Worm (Caenorhabditis elegans) whole organism, L2 larva: Measurements from ENCODE around the gene W10C4.1.

Source experiments
- C34F6.9 ChIP-seq: fragments of 150-350 bp; optimal IDR thresholded peaks from 2 replicates; lab custom pipeline; 2014; ENCODE audit warnings: missing biosample characterization, missing genetic modification characterization
- F13H6.1 ChIP-seq: sonication (generic microtip); optimal IDR thresholded peaks from 2 replicates; lab custom pipeline; 2016; ENCODE audit warnings: missing genetic modification characterization, missing compliant biosample characterization
- R02D3.7 ChIP-seq: fragments of 150-350 bp; optimal IDR thresholded peaks from 2 replicates; lab custom pipeline; 2014; ENCODE audit warnings: missing biosample characterization, missing genetic modification characterization
- Y55F3AM.14 ChIP-seq: fragments of 200-800 bp; sonication (Bioruptor generic); optimal IDR thresholded peaks from 2 replicates; lab custom pipeline; 2018; ENCODE audit warnings: mild to moderate bottlenecking, missing genetic modification characterization, missing compliant biosample characterization
- alr-1 ChIP-seq: fragments of 150-350 bp; optimal IDR thresholded peaks from 2 replicates; lab custom pipeline; 2014; ENCODE audit warnings: missing biosample characterization, missing genetic modification characterization
- aly-2 ChIP-seq: fragments of 150-350 bp; optimal IDR thresholded peaks from 2 replicates; lab custom pipeline; 2014; ENCODE audit warnings: missing biosample characterization, missing genetic modification characterization
- blmp-1 ChIP-seq: sonication (generic microtip); optimal IDR thresholded peaks from 2 replicates; lab custom pipeline; 2017; ENCODE audit warnings: missing genetic modification characterization, mild to moderate bottlenecking, missing compliant biosample characterization, antibody characterized with exemption, moderate library complexity; ENCODE audit not compliant: insufficient read depth
- ceh-16 ChIP-seq: fragments of 150-350 bp; optimal IDR thresholded peaks from 2 replicates; lab custom pipeline; 2014; ENCODE audit warnings: missing biosample characterization, missing genetic modification characterization
- ceh-82 ChIP-seq: fragments of 150-350 bp; optimal IDR thresholded peaks from 2 replicates; lab custom pipeline; 2014; ENCODE audit warnings: missing biosample characterization, missing genetic modification characterization
- crh-2 ChIP-seq: sonication (generic microtip); optimal IDR thresholded peaks from 2 replicates; lab custom pipeline; 2017; ENCODE audit warnings: missing biosample characterization, missing genetic modification characterization
- egl-27 ChIP-seq: sonication (generic microtip); optimal IDR thresholded peaks from 3 replicates; lab custom pipeline; 2017; ENCODE audit warnings: missing biosample characterization, missing genetic modification reagents, missing genetic modification characterization
- elt-3 ChIP-seq: sonication (generic microtip); optimal IDR thresholded peaks from 2 replicates; lab custom pipeline; 2017; ENCODE audit warnings: missing biosample characterization, missing genetic modification characterization
- fos-1 ChIP-seq: fragments of 150-350 bp; optimal IDR thresholded peaks from 2 replicates; lab custom pipeline; 2014; ENCODE audit warnings: missing biosample characterization, missing genetic modification characterization
- gmeb-1 ChIP-seq: fragments of 150-350 bp; optimal IDR thresholded peaks from 2 replicates; lab custom pipeline; 2014; ENCODE audit warnings: missing biosample characterization, missing genetic modification characterization
- lin-13 ChIP-seq: fragments of 150-350 bp; optimal IDR thresholded peaks from 2 replicates; lab custom pipeline; 2014; ENCODE audit warnings: missing biosample characterization, missing genetic modification reagents, missing genetic modification characterization
- lin-39 ChIP-seq: fragments of 150-350 bp; optimal IDR thresholded peaks from 2 replicates; lab custom pipeline; 2014; ENCODE audit warnings: missing biosample characterization, missing genetic modification reagents, missing genetic modification characterization
- mab-5 ChIP-seq: fragments of 150-350 bp; optimal IDR thresholded peaks from 2 replicates; lab custom pipeline; 2014; ENCODE audit warnings: missing biosample characterization, missing genetic modification characterization
- mbf-1 ChIP-seq: sonication (generic microtip); optimal IDR thresholded peaks from 2 replicates; lab custom pipeline; 2017; ENCODE audit warnings: missing biosample characterization, missing genetic modification characterization
- mdl-1 ChIP-seq, 2 experiments: fragments of 150-350 bp in 1 of 2; sonication (generic microtip) in 1 of 2; optimal IDR thresholded peaks; 2 replicates each; lab custom pipeline; 2017; ENCODE audit warnings: missing biosample characterization in 2 of 2, missing genetic modification characterization in 2 of 2
- nhr-10 ChIP-seq: sonication (generic microtip); optimal IDR thresholded peaks from 2 replicates; lab custom pipeline; 2017; ENCODE audit warnings: missing biosample characterization, missing genetic modification characterization
- nhr-11 ChIP-seq: fragments of 150-350 bp; optimal IDR thresholded peaks from 2 replicates; lab custom pipeline; 2014; ENCODE audit warnings: missing biosample characterization, missing genetic modification characterization
- nhr-12 ChIP-seq: fragments of 150-350 bp; optimal IDR thresholded peaks from 2 replicates; lab custom pipeline; 2014; ENCODE audit warnings: missing biosample characterization, missing genetic modification characterization
- nhr-129 ChIP-seq: fragments of 150-350 bp; optimal IDR thresholded peaks from 2 replicates; lab custom pipeline; 2014; ENCODE audit warnings: missing biosample characterization, missing genetic modification characterization
- nhr-23 ChIP-seq: fragments of 150-350 bp; optimal IDR thresholded peaks from 2 replicates; lab custom pipeline; 2014; ENCODE audit warnings: missing biosample characterization, missing genetic modification reagents, missing genetic modification characterization
- nhr-237 ChIP-seq: fragments of 150-350 bp; optimal IDR thresholded peaks from 2 replicates; lab custom pipeline; 2014; ENCODE audit warnings: missing biosample characterization, missing genetic modification characterization
- nhr-6 ChIP-seq: fragments of 150-350 bp; optimal IDR thresholded peaks from 2 replicates; lab custom pipeline; 2014; ENCODE audit warnings: missing biosample characterization, missing genetic modification characterization
- skn-1 ChIP-seq: sonication (generic microtip); optimal IDR thresholded peaks from 2 replicates; lab custom pipeline; 2017; ENCODE audit warnings: missing biosample characterization, missing genetic modification characterization
- sma-3 ChIP-seq: sonication (generic microtip); optimal IDR thresholded peaks from 2 replicates; lab custom pipeline; 2016; ENCODE audit warnings: missing genetic modification reagents, missing genetic modification characterization, missing compliant biosample characterization
- sma-9 ChIP-seq, 2 experiments: fragments of 150-350 bp in 1 of 2; sonication (generic microtip) in 1 of 2; optimal IDR thresholded peaks; 2 replicates each; lab custom pipeline; 2014 to 2016; ENCODE audit warnings: missing genetic modification characterization in 2 of 2, mild to moderate bottlenecking in 1 of 2, missing biosample characterization in 1 of 2, missing compliant biosample characterization in 1 of 2, missing genetic modification reagents in 1 of 2, moderate library complexity in 1 of 2
- unc-39 ChIP-seq: fragments of 150-350 bp; optimal IDR thresholded peaks from 2 replicates; lab custom pipeline; 2014; ENCODE audit warnings: missing biosample characterization, missing genetic modification characterization
- unc-62 ChIP-seq: fragments of 150-350 bp; optimal IDR thresholded peaks from 2 replicates; lab custom pipeline; 2014; ENCODE audit warnings: missing biosample characterization, missing genetic modification reagents, missing genetic modification characterization
- zag-1 ChIP-seq: fragments of 150-350 bp; optimal IDR thresholded peaks from 2 replicates; lab custom pipeline; 2014; ENCODE audit warnings: missing biosample characterization, missing genetic modification characterization
- ztf-1 ChIP-seq: fragments of 200-800 bp; sonication (Bioruptor generic); conservative IDR thresholded peaks from 2 replicates; pipeline ENCODE4 v1.3.6; 2022; ENCODE audit warnings: missing genetic modification characterization, missing compliant biosample characterization
- ztf-11 ChIP-seq: sonication (generic microtip); optimal IDR thresholded peaks from 2 replicates; lab custom pipeline; 2017; ENCODE audit warnings: missing biosample characterization, missing genetic modification characterization
- ztf-4 ChIP-seq: fragments of 150-350 bp; optimal IDR thresholded peaks from 2 replicates; lab custom pipeline; 2014; ENCODE audit warnings: missing biosample characterization, missing genetic modification characterization

Gene W10C4.1

DNA sequence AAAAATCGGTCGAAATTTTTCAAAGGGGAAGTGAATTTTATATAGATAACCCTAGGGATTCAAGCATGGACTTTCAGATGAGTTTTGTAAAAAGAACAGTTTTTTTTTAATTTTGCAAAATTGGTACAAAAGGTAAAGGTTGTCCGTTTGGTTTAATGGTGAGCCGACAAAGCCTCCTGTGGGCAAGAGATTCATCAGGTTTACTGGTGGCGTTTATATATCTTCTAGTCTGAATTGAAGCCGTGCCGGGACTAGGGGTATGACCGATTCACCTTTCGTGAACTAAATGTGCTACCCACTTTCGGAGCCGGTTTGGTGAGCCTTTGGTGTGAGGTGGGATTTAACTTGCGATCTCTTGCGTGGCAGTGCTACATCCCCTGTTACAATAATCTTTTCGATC, 28.8 kb downstream of the W10C4.1 start:
- TF ChIP-seq egl-27 (tag; lab: Kevin White, UChicago) (no peak), nhr-237 (tag; lab: Kevin White, UChicago) (no peak), gmeb-1 (tag; lab: Kevin White, UChicago) (no peak), Y55F3AM.14 (no peak), ztf-4 (tag; lab: Kevin White, UChicago) (no peak), crh-2 (tag; lab: Kevin White, UChicago) (no peak), skn-1 (tag; lab: Kevin White, UChicago) (no peak), ztf-11 (tag; lab: Kevin White, UChicago) (no peak), aly-2 (tag; lab: Kevin White, UChicago) (no peak), mab-5 (no peak), fos-1 (tag; lab: Kevin White, UChicago) (no peak)

DNA sequence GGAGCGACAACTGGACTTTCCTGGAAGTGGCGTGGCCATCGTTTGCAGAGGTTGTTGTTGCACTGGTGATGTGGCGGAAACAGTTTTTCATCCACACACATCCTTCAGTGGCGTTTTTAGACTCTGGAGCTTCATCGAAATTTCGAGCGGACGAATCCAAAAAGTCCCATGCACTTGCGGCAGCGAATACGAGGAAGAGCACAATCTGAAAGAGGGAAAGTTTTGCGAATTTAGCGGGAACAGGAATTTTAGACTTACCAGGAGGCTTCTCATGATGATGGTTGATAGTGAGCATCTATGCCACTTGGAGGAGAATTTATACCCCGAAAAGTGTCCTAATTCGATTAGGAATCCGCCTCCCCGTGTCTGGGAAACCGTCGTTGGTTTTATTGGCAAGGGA, 29.2 kb downstream of the W10C4.1 start, which contains the start of gene F40G9.14:
Gene F40G9.14 (minus strand): TSS at position 101 of the 400 bp plus-strand sequence.
- TF ChIP-seq nhr-11 (tag; lab: Kevin White, UChicago) (no peak), gmeb-1 (tag; lab: Kevin White, UChicago) (no peak), unc-62 (no peak), sma-3 (no peak), mdl-1 (tag; optimal IDR thresholded peaks at IDR 0.05; lab: Kevin White, UChicago) (no peak), ztf-1 (no peak), C34F6.9 (tag; lab: Kevin White, UChicago) (no peak), mbf-1 (tag; lab: Kevin White, UChicago) (no peak), F13H6.1 (no peak), nhr-6 (tag; lab: Kevin White, UChicago) (no peak), crh-2 (tag; lab: Kevin White, UChicago) (no peak), zag-1 (tag; lab: Kevin White, UChicago) (no peak), lin-13 (GFP tag; lab: Kevin White, UChicago) (no peak), ztf-4 (tag; lab: Kevin White, UChicago) (no peak), nhr-12 (tag; lab: Kevin White, UChicago) (no peak), ztf-11 (tag; lab: Kevin White, UChicago) (no peak)

DNA sequence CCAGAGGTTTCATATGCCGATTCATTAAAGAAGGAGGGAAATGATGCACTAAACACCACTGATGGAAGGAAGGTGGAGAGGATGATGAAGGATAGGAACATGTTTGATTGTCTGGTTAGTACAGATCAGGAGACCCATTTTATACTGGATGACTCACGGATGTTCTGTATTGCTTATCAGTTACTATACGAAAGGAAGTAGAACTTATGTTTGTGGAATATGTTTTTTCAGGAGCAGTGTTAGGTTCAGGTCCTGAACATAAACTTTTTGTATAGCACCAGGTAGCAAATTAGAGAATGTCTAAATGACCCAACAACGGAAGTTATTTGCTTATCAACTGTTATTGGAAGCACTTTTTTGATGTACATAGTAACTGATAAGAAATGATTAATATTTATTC, 31.2 kb downstream of the W10C4.1 start, which contains the start of gene clec-148:
Gene clec-148 (minus strand): TSS at position 101 of the 400 bp plus-strand sequence.
- TF ChIP-seq nhr-10 (no peak), fos-1 (tag; lab: Kevin White, UChicago) (peak; percentile 53)
- TF ChIP-seq, all 48 proteins: peak for 1

DNA sequence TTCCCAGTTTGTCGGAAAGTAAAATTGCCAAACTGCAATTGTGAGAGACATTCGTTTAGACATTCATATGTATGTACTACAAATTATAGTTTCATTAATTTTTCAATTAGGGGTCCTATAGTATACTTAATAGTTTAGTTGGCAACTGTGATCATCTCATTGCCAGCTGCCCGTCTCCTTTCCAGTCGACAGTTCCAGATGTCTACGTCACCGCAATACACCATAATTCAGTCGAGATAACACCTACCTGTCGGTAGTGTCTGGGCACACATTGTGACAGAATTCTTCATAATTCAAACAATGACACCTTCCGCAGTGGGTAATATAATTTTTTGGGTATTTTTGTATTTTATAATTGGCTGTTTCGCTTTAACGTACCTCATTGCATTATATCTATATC, 33.4 kb downstream of the W10C4.1 start, which contains the start of gene F40G9.19:
Gene F40G9.19 (plus strand): TSS at position 301 of the 400 bp plus-strand sequence.
- TF ChIP-seq nhr-10 (no peak), lin-39 (no peak), mdl-1 (tag; optimal IDR thresholded peaks at IDR 0.05; lab: Kevin White, UChicago) (no peak), F13H6.1 (no peak), nhr-129 (tag; lab: Kevin White, UChicago) (no peak), egl-27 (tag; lab: Kevin White, UChicago) (no peak), nhr-6 (tag; lab: Kevin White, UChicago) (no peak), sma-9 (GFP tag; optimal IDR thresholded peaks at IDR 0.05; lab: Kevin White, UChicago) (no peak), sma-9 (tag; optimal IDR thresholded peaks at IDR 0.05; lab: Kevin White, UChicago) (no peak), ceh-82 (tag; lab: Kevin White, UChicago) (no peak), ceh-16 (no peak), mab-5 (no peak), elt-3 (no peak), nhr-237 (tag; lab: Kevin White, UChicago) (no peak), unc-39 (no peak), zag-1 (tag; lab: Kevin White, UChicago) (no peak), unc-62 (no peak), alr-1 (tag; lab: Kevin White, UChicago) (no peak), nhr-23 (tag; lab: Kevin White, UChicago) (no peak)

DNA sequence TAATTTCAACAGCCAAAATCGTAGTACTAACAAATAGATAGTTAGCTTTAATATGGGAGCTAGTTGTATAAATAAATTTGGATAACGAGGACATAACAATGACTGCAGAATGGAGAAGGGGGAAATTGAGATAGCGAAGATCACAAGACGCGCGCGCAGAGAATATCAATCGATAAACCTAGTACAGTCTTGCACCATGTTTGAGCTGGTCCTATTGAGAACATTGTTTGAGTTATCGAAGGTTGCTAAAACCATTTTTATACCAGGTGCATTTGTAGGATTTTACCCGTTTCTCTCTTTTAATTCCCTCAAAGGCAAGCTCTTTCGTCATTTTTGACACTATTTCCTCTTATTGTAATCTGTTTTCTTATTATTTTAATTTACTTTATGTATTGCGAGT, 35.3 kb downstream of the W10C4.1 start, which contains the start of the genes F40G9.9 and F40G9.12:
Gene F40G9.9 (minus strand): TSS at position 101 of the 400 bp plus-strand sequence.
Gene F40G9.12 (plus strand): TSS at position 231 of the 400 bp plus-strand sequence.
- TF ChIP-seq gmeb-1 (tag; lab: Kevin White, UChicago) (no peak), Y55F3AM.14 (no peak), nhr-23 (tag; lab: Kevin White, UChicago) (no peak), R02D3.7 (tag; lab: Kevin White, UChicago) (no peak), blmp-1 (tag; lab: Kevin White, UChicago) (no peak)
